Fruit fly (Drosophila melanogaster) S2 (cell line): ENCODE results near the gene CG42269.

Source experiments
- CG8478 ChIP-seq: fragments of >200 bp; optimal IDR thresholded peaks from 2 replicates; lab custom pipeline; 2018
- CTCF ChIP-seq, 2 experiments: fragments of >200 bp; optimal IDR thresholded peaks; 2 replicates each; lab custom pipeline; 2018

dm6 chr3L:6094697-6095096 lies 28.6 kb downstream of the CG42269 start, which contains the start of the genes CG10467 and loj:
- TF ChIP-seq CG8478 (lab: Kevin White, UChicago) (no peak), CTCF (optimal IDR thresholded peaks at IDR 0.05; lab: Kevin White, UChicago) (no peak)
